Worm (Caenorhabditis elegans): ENCODE results near the gene F09G8.5.

Gene F09G8.5

ce11 chrIII:8254938-8255337 is at the start of gene F09G8.5:
Gene F09G8.5 (plus strand): TSS chrIII:8254975.
- no peak for TF ChIP-seq W03F9.2 (tag; optimal IDR thresholded peaks at IDR 0.05)
- TF ChIP-seq him-1 (tag; optimal IDR thresholded peaks at IDR 0.05): no peak
- TF ChIP-seq dao-5 (tag; optimal IDR thresholded peaks at IDR 0.05): no peak

ce11 chrIII:8209775-8210174 is 45.0 kb upstream of the F09G8.5 start, which contains the start of gene C30A5.10:
Gene C30A5.10 (minus strand): TSS chrIII:8209875.
- TF ChIP-seq dao-5 (tag; optimal IDR thresholded peaks at IDR 0.05): no peak
- TF ChIP-seq him-1 (tag; optimal IDR thresholded peaks at IDR 0.05): no peak
- no peak for TF ChIP-seq W03F9.2 (tag; optimal IDR thresholded peaks at IDR 0.05)

- TF ChIP-seq dao-5 (tag; optimal IDR thresholded peaks at IDR 0.05) (no peak), W03F9.2 (tag; optimal IDR thresholded peaks at IDR 0.05) (no peak), him-1 (tag; optimal IDR thresholded peaks at IDR 0.05) (no peak)
These were observed 43.2 kb upstream of the F09G8.5 start for ce11 chrIII:8211562-8211961.

- no peak for TF ChIP-seq him-1 (tag; optimal IDR thresholded peaks at IDR 0.05)
- TF ChIP-seq dao-5 (tag; optimal IDR thresholded peaks at IDR 0.05): no peak
- TF ChIP-seq W03F9.2 (tag; optimal IDR thresholded peaks at IDR 0.05): no peak
These were observed 38.6 kb upstream of the F09G8.5 start, which contains the start of gene unc-86 for ce11 chrIII:8216224-8216623. Gene unc-86 (minus strand): TSS chrIII:8216336.

- TF ChIP-seq dao-5 (tag; optimal IDR thresholded peaks at IDR 0.05): no peak
- no peak for TF ChIP-seq him-1 (tag; optimal IDR thresholded peaks at IDR 0.05)
- TF ChIP-seq W03F9.2 (tag; optimal IDR thresholded peaks at IDR 0.05): no peak
These were observed 36.9 kb upstream of the F09G8.5 start, which contains the start of gene C30A5.16 for ce11 chrIII:8217919-8218318. Gene C30A5.16 (plus strand): TSS chrIII:8218219.

- TF ChIP-seq him-1 (tag; optimal IDR thresholded peaks at IDR 0.05): no peak
- no peak for TF ChIP-seq dao-5 (tag; optimal IDR thresholded peaks at IDR 0.05)
- TF ChIP-seq W03F9.2 (tag; optimal IDR thresholded peaks at IDR 0.05): no peak
These were observed 34.7 kb upstream of the F09G8.5 start for ce11 chrIII:8220081-8220480.

ce11 chrIII:8224769-8225168 is 30.0 kb upstream of the F09G8.5 start, which contains the start of gene mob-4:
Gene mob-4 (plus strand): TSS chrIII:8225097.
- TF ChIP-seq dao-5 (tag; optimal IDR thresholded peaks at IDR 0.05): no peak
- TF ChIP-seq him-1 (tag; optimal IDR thresholded peaks at IDR 0.05): no peak
- TF ChIP-seq W03F9.2 (tag; optimal IDR thresholded peaks at IDR 0.05): no peak

ce11 chrIII:8226178-8226577 is 28.6 kb upstream of the F09G8.5 start, which contains the start of gene rfs-1:
Gene rfs-1 (plus strand): TSS chrIII:8226478.
- no peak for TF ChIP-seq W03F9.2 (tag; optimal IDR thresholded peaks at IDR 0.05)
- no peak for TF ChIP-seq him-1 (tag; optimal IDR thresholded peaks at IDR 0.05)
- TF ChIP-seq dao-5 (tag; optimal IDR thresholded peaks at IDR 0.05): no peak

- TF ChIP-seq dao-5 (tag; optimal IDR thresholded peaks at IDR 0.05) (no peak), W03F9.2 (tag; optimal IDR thresholded peaks at IDR 0.05) (peak; percentile 2), him-1 (tag; optimal IDR thresholded peaks at IDR 0.05) (peak; percentile 84)
These were observed 27.3 kb upstream of the F09G8.5 start, which contains the start of gene fbxl-1 for ce11 chrIII:8227511-8227910. Gene fbxl-1 (plus strand): TSS chrIII:8227830.

ce11 chrIII:8228916-8229315 is 25.9 kb upstream of the F09G8.5 start:
- TF ChIP-seq W03F9.2 (tag; optimal IDR thresholded peaks at IDR 0.05): no peak
- TF ChIP-seq him-1 (tag; optimal IDR thresholded peaks at IDR 0.05): no peak
- no peak for TF ChIP-seq dao-5 (tag; optimal IDR thresholded peaks at IDR 0.05)

ce11 chrIII:8229480-8229879 is 25.3 kb upstream of the F09G8.5 start:
- TF ChIP-seq him-1 (tag; optimal IDR thresholded peaks at IDR 0.05): no peak
- no peak for TF ChIP-seq W03F9.2 (tag; optimal IDR thresholded peaks at IDR 0.05)
- TF ChIP-seq dao-5 (tag; optimal IDR thresholded peaks at IDR 0.05): no peak

- TF ChIP-seq dao-5 (tag; optimal IDR thresholded peaks at IDR 0.05): no peak
- TF ChIP-seq W03F9.2 (tag; optimal IDR thresholded peaks at IDR 0.05): no peak
- no peak for TF ChIP-seq him-1 (tag; optimal IDR thresholded peaks at IDR 0.05)
These were observed 22.1 kb upstream of the F09G8.5 start, which contains the start of gene henn-1 for ce11 chrIII:8232634-8233033. Gene henn-1 (plus strand): TSS chrIII:8232651.

- TF ChIP-seq dao-5 (tag; optimal IDR thresholded peaks at IDR 0.05): no peak
- no peak for TF ChIP-seq him-1 (tag; optimal IDR thresholded peaks at IDR 0.05)
- TF ChIP-seq W03F9.2 (tag; optimal IDR thresholded peaks at IDR 0.05): no peak
These were observed 19.4 kb upstream of the F09G8.5 start, which contains the start of gene C02F5.14 for ce11 chrIII:8235358-8235757. Gene C02F5.14 (minus strand): TSS chrIII:8235514.

- TF ChIP-seq W03F9.2 (tag; optimal IDR thresholded peaks at IDR 0.05): no peak
- no peak for TF ChIP-seq him-1 (tag; optimal IDR thresholded peaks at IDR 0.05)
- TF ChIP-seq dao-5 (tag; optimal IDR thresholded peaks at IDR 0.05): no peak
These were observed 18.9 kb upstream of the F09G8.5 start, which contains the start of gene C02F5.5 for ce11 chrIII:8235880-8236279. Gene C02F5.5 (plus strand): TSS chrIII:8236180.

- no peak for TF ChIP-seq W03F9.2 (tag; optimal IDR thresholded peaks at IDR 0.05)
These were observed 16.9 kb upstream of the F09G8.5 start, which contains the start of gene tsp-2 for ce11 chrIII:8237827-8238226. Gene tsp-2 (minus strand): TSS chrIII:8237935.

Data from whole organism, L4/young adult.